Worm (Caenorhabditis elegans) whole organism, early embryonic: ENCODE data around the gene F14F8.14.

Experiments used
- B0310.2 ChIP-seq: sonication (generic microtip); optimal IDR thresholded peaks from 2 replicates; lab custom pipeline; 2016; ENCODE audit warnings: mild to moderate bottlenecking, missing genetic modification characterization, missing compliant biosample characterization
- F13C5.2 ChIP-seq: sonication (generic microtip); optimal IDR thresholded peaks from 2 replicates; lab custom pipeline; 2017; ENCODE audit warnings: mild to moderate bottlenecking, missing genetic modification characterization, inconsistent platforms, missing compliant biosample characterization
- aly-1 ChIP-seq: sonication (generic microtip); optimal IDR thresholded peaks from 2 replicates; lab custom pipeline; 2016; ENCODE audit warnings: missing genetic modification characterization, missing compliant biosample characterization
- ama-1 ChIP-seq: fragments of 150-350 bp; optimal IDR thresholded peaks from 2 replicates; lab custom pipeline; 2014
- ceh-13 ChIP-seq: fragments of 200-800 bp; sonication (Bioruptor generic); optimal IDR thresholded peaks from 2 replicates; lab custom pipeline; 2018; ENCODE audit warnings: mild to moderate bottlenecking, missing genetic modification characterization, missing compliant biosample characterization
- ceh-36 ChIP-seq: sonication (generic microtip); optimal IDR thresholded peaks from 2 replicates; lab custom pipeline; 2016; ENCODE audit warnings: missing genetic modification characterization, inconsistent platforms, missing compliant biosample characterization
- ets-7 ChIP-seq: sonication (generic microtip); optimal IDR thresholded peaks from 2 replicates; lab custom pipeline; 2016; ENCODE audit warnings: missing genotype, missing genetic modification characterization, missing compliant biosample characterization
- flt-1 ChIP-seq: fragments of 200-800 bp; sonication (Bioruptor generic); IDR thresholded peaks from 2 replicates; pipeline ENCODE4 v1.3.6; 2022; ENCODE audit warnings: missing genetic modification characterization, missing compliant biosample characterization
- hmbx-1 ChIP-seq: sonication (generic microtip); optimal IDR thresholded peaks from 2 replicates; lab custom pipeline; 2016; ENCODE audit warnings: mild to moderate bottlenecking, missing genetic modification characterization, missing compliant biosample characterization
- hmg-4 ChIP-seq: fragments of 200-800 bp; sonication (Bioruptor generic); optimal IDR thresholded peaks from 2 replicates; lab custom pipeline; 2018; ENCODE audit warnings: mild to moderate bottlenecking, missing genetic modification characterization, missing compliant biosample characterization
- hnd-1 ChIP-seq: sonication (generic microtip); optimal IDR thresholded peaks from 2 replicates; lab custom pipeline; 2016; ENCODE audit warnings: missing genetic modification characterization, missing compliant biosample characterization
- pes-1 ChIP-seq: fragments of 200-800 bp; sonication (Bioruptor generic); IDR thresholded peaks from 2 replicates; pipeline ENCODE4 v1.3.6; 2022; ENCODE audit warnings: missing genetic modification reagents, missing genetic modification characterization, missing compliant biosample characterization
- scrt-1 ChIP-seq: fragments of 200-800 bp; sonication (Bioruptor generic); IDR thresholded peaks from 2 replicates; pipeline ENCODE4 v1.3.6; 2022; ENCODE audit warnings: missing genetic modification characterization, missing compliant biosample characterization
- sea-1 ChIP-seq: fragments of 200-800 bp; sonication (Bioruptor generic); conservative IDR thresholded peaks from 2 replicates; pipeline ENCODE4 v1.3.6; 2022; ENCODE audit warnings: missing genetic modification characterization, missing compliant biosample characterization
- tbx-11 ChIP-seq: fragments of 200-800 bp; sonication (Bioruptor generic); IDR thresholded peaks from 2 replicates; pipeline ENCODE4 v1.3.6; 2022; ENCODE audit warnings: missing genetic modification characterization, missing compliant biosample characterization
- tbx-37 ChIP-seq: fragments of 200-800 bp; sonication (Bioruptor generic); conservative IDR thresholded peaks from 2 replicates; pipeline ENCODE4 v1.3.6; 2022; ENCODE audit warnings: missing genetic modification reagents, missing genetic modification characterization, missing compliant biosample characterization
- tra-4 ChIP-seq: sonication (generic microtip); optimal IDR thresholded peaks from 2 replicates; lab custom pipeline; 2017; ENCODE audit warnings: missing genetic modification characterization, missing compliant biosample characterization

The F14F8.14 gene

DNA sequence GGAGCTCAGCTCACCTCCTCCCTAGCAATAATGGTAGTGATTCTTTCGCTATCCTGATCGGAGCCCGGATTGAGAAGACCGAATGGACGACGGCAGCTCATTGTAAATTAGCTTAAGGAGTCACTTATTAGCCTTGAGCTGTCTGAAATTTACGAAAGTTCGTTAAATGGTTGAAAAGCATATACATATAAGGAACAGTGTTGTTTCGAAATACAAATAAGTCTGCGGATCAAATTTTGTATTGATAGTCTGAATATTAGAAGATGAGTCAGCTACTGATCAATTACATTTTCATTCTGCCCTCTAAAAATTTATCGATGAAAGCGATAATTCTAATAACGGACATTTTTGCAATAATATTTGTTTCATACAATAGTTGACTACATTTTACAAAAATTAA lies at the start of gene F14F8.14:
F14F8.14 (minus strand) TSS at position 101 of the 400 bp plus-strand sequence.
- TF ChIP-seq ama-1 (lab: Kevin White, UChicago), result no peak
- TF ChIP-seq scrt-1 (GFP tag; lab: Robert Waterston, UW), result no peak
- TF ChIP-seq ceh-13, result no peak
- no peak for TF ChIP-seq tbx-11 (GFP tag; lab: Robert Waterston, UW)
- no peak for TF ChIP-seq pes-1 (GFP tag; lab: Robert Waterston, UW)
- TF ChIP-seq hmg-4, result no peak
- TF ChIP-seq sea-1, result no peak
- no peak for TF ChIP-seq hnd-1
- no peak for TF ChIP-seq B0310.2 (tag; lab: Kevin White, UChicago)

DNA sequence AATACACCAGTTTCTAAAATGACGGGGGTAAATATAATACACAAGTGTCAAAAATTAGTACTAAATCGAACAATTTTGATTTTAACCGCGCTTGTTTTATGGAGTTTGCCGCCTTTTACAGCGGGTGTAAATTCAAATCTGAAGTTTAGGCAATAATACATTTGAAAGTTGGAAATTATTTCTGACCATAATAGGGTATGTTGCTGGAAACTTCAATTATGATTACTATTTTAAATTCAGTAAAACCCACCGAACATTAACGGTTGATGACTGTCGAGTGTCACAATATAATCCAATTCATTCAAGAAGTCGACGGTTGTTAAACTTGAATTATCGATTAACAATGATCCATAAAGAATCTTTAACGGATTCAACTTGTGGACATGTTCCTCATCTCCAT lies 47.2 kb upstream of the F14F8.14 start:
- TF ChIP-seq ceh-13 (no peak), pes-1 (GFP tag; lab: Robert Waterston, UW) (no peak)

ce11 chrV:16706549-16706948 lies 40.0 kb upstream of the F14F8.14 start, which contains the start of gene clec-9:
Gene clec-9, minus strand, starts transcription at chrV:16706649.
- TF ChIP-seq tbx-37 (GFP tag; lab: Robert Waterston, UW), result no peak
- TF ChIP-seq ama-1 (lab: Kevin White, UChicago), result no peak
- no peak for TF ChIP-seq sea-1
- TF ChIP-seq pes-1 (GFP tag; lab: Robert Waterston, UW), result no peak
- TF ChIP-seq hmg-4, result no peak
- TF ChIP-seq ets-7 (tag; lab: Kevin White, UChicago), result no peak
- no peak for TF ChIP-seq hmbx-1 (tag; lab: Kevin White, UChicago)
- TF ChIP-seq tra-4 (tag; lab: Kevin White, UChicago), result no peak
- no peak for TF ChIP-seq tbx-11 (GFP tag; lab: Robert Waterston, UW)

- TF ChIP-seq aly-1 (tag; lab: Kevin White, UChicago), result no peak
- no peak for TF ChIP-seq F13C5.2
- no peak; the same call in 1 of the 2 replicates for TF ChIP-seq pes-1 (GFP tag; lab: Robert Waterston, UW)
- TF ChIP-seq hnd-1, result peak; percentile 63
- no peak for TF ChIP-seq B0310.2 (tag; lab: Kevin White, UChicago)
- TF ChIP-seq scrt-1 (GFP tag; lab: Robert Waterston, UW), result no peak
- TF ChIP-seq tbx-37 (GFP tag; lab: Robert Waterston, UW), result no peak
- TF ChIP-seq tbx-11 (GFP tag; lab: Robert Waterston, UW), result peak; percentile 68
- no peak for TF ChIP-seq sea-1
- TF ChIP-seq hmbx-1 (tag; lab: Kevin White, UChicago), result peak; percentile 71
- TF ChIP-seq ama-1 (lab: Kevin White, UChicago), result no peak
- no peak for TF ChIP-seq hmg-4
- TF ChIP-seq ceh-36 (tag; lab: Kevin White, UChicago), result peak; percentile 51
- TF ChIP-seq ceh-13, result no peak
- no peak for TF ChIP-seq flt-1 (GFP tag; lab: Robert Waterston, UW)
Measured at ce11 chrV:16699752-16700259, 33.3 kb upstream of the F14F8.14 start, which contains the start of gene Y70C5C.1. Gene Y70C5C.1, plus strand, starts transcription at chrV:16700209.

DNA sequence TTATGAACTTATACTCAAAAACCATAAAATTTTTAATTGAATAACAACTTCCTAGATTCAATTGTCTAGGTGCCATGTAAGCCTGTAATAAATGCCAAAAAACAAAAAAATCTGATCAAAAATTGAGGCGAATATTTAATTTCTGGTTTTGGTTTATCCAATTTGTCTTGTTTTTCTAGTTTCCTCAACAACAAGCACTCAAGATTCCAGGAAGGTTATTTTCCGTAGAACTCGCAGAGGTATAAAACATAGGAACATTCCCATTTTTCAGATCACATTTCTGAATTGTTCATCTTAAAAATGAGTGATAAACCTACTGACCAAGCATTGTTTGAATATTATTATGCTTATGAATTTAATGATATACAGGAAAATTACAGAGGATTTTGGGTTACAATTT lies 30.6 kb upstream of the F14F8.14 start, which contains the start of gene srw-41:
srw-41 (plus strand) TSS at position 301 of the 400 bp plus-strand sequence.
- TF ChIP-seq tbx-37 (GFP tag; lab: Robert Waterston, UW) (no peak), aly-1 (tag; lab: Kevin White, UChicago) (no peak), B0310.2 (tag; lab: Kevin White, UChicago) (no peak), hmbx-1 (tag; lab: Kevin White, UChicago) (no peak), hnd-1 (no peak), ceh-13 (no peak), scrt-1 (GFP tag; lab: Robert Waterston, UW) (no peak), tra-4 (tag; lab: Kevin White, UChicago) (no peak), sea-1 (no peak), pes-1 (GFP tag; lab: Robert Waterston, UW) (no peak), tbx-11 (GFP tag; lab: Robert Waterston, UW) (no peak)

DNA sequence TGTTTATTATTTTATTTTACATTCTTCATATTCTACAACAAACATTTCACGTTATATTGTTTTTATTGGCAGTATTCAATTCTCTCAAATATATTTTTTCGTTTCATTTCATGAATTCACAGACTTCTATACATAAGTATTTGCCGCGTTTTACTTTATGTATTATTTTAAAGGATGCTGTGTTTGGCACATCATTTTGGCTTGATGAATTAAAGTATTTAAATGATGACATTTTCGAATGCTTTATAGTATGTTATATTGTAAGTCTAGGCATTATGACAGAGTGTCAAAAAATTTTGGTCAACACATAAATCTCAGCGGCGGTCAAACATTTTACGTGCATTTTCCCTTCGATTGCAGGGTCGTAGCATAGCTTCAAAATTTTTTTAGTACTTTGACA lies 29.0 kb upstream of the F14F8.14 start:
- no peak for TF ChIP-seq ets-7 (tag; lab: Kevin White, UChicago)
- no peak for TF ChIP-seq F13C5.2
- TF ChIP-seq hmbx-1 (tag; lab: Kevin White, UChicago), result no peak
- TF ChIP-seq B0310.2 (tag; lab: Kevin White, UChicago), result no peak
- TF ChIP-seq ama-1 (lab: Kevin White, UChicago), result no peak
- no peak for TF ChIP-seq tbx-11 (GFP tag; lab: Robert Waterston, UW)
- TF ChIP-seq tbx-37 (GFP tag; lab: Robert Waterston, UW), result no peak
- no peak for TF ChIP-seq aly-1 (tag; lab: Kevin White, UChicago)
- TF ChIP-seq pes-1 (GFP tag; lab: Robert Waterston, UW), result no peak
- TF ChIP-seq tra-4 (tag; lab: Kevin White, UChicago), result no peak
- TF ChIP-seq hmg-4, result no peak
- TF ChIP-seq sea-1, result no peak
- no peak for TF ChIP-seq scrt-1 (GFP tag; lab: Robert Waterston, UW)
- TF ChIP-seq flt-1 (GFP tag; lab: Robert Waterston, UW), result no peak
- no peak for TF ChIP-seq ceh-13
- no peak for TF ChIP-seq ceh-36 (tag; lab: Kevin White, UChicago)
- TF ChIP-seq hnd-1, result no peak

- TF ChIP-seq ama-1 (lab: Kevin White, UChicago), result no peak
- no peak for TF ChIP-seq hmg-4
- no peak for TF ChIP-seq hmbx-1 (tag; lab: Kevin White, UChicago)
- TF ChIP-seq pes-1 (GFP tag; lab: Robert Waterston, UW), result no peak
- no peak for TF ChIP-seq ceh-13
- TF ChIP-seq hnd-1, result no peak
- TF ChIP-seq aly-1 (tag; lab: Kevin White, UChicago), result no peak
- TF ChIP-seq B0310.2 (tag; lab: Kevin White, UChicago), result no peak
Measured at ce11 chrV:16694538-16694937, 28.0 kb upstream of the F14F8.14 start, which contains the start of gene srz-101. Gene srz-101, plus strand, starts transcription at chrV:16694838.

ce11 chrV:16693732-16694131 lies 27.2 kb upstream of the F14F8.14 start, which contains the start of gene srw-42:
Gene srw-42, minus strand, starts transcription at chrV:16693832.
- TF ChIP-seq flt-1 (GFP tag; lab: Robert Waterston, UW), result no peak
- TF ChIP-seq ceh-13, result no peak
- TF ChIP-seq tbx-11 (GFP tag; lab: Robert Waterston, UW), result no peak
